Worm (Caenorhabditis elegans) whole organism, L4 larva: Measurements from ENCODE around the gene srw-7.

Experiments used
- ZK337.2 ChIP-seq: fragments of 200-800 bp; sonication (Bioruptor generic); IDR thresholded peaks from 2 replicates; pipeline ENCODE4 v1.3.6; 2022; ENCODE audit warnings: missing genetic modification reagents, missing genetic modification characterization, missing compliant biosample characterization
- nhr-42 ChIP-seq: fragments of 200-800 bp; sonication (Bioruptor generic); IDR thresholded peaks from 2 replicates; pipeline ENCODE4 v1.3.6; 2022; ENCODE audit warnings: missing genetic modification characterization, missing compliant biosample characterization
- nhr-48 ChIP-seq: sonication (generic microtip); optimal IDR thresholded peaks from 2 replicates; lab custom pipeline; 2016; ENCODE audit warnings: mild to moderate bottlenecking, missing genetic modification characterization, missing compliant biosample characterization

DNA sequence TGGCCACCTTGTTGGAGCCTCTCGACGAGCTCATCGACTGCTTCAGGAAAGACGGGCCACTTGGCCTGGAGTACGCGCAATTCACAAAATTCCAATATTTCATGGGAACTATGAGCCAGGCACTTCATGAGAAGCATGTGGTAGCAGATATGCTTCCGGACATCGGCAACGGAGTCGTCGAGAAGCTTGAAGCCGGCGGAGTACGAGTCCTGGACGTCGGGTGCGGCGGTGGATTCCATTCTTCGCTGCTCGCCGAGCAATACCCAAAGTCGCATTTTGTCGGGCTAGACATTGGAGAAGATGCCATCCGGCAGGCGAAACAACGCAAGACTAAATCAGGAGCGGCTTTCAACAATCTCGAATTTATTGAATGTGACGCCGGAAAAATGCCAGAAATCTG, 32.4 kb upstream of the srw-7 start:
- no peak for TF ChIP-seq nhr-48
- no peak for TF ChIP-seq nhr-42 (GFP tag; lab: Robert Waterston, UW)
- TF ChIP-seq ZK337.2 = no peak
